Worm (Caenorhabditis elegans): ENCODE results near the gene nsph-3.1.

DNA sequence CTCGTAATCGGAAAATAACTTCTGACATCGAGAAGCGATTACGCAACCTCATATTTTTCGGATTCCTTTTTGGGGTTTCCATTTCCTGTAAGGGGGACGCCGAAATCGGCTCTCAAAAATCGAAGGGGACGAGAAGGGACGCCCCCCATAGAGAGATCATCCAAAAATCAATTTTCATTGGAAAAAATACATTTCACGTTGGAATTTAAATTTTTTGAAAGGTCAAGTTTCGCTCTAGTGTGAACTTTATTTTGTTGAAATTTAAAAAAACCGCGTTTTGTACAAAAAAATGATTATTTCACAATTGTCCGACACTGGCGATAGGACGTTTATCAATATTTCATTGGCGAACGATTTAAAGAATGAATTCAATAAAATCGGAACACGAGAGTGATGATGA lies 2.4 kb downstream of the nsph-3.1 start, which contains the start of gene Y69E1A.3:
- TF ChIP-seq hmbx-1 (tag; optimal IDR thresholded peaks at IDR 0.05), result no peak
- no peak for TF ChIP-seq ama-1 (optimal IDR thresholded peaks at IDR 0.05)
- TF ChIP-seq ceh-13 (GFP tag; optimal IDR thresholded peaks at IDR 0.05), result no peak
- TF ChIP-seq flt-1 (GFP tag; IDR thresholded peaks at IDR 0.05), result no peak
- TF ChIP-seq hmg-4 (GFP tag; optimal IDR thresholded peaks at IDR 0.05), result no peak
- TF ChIP-seq tra-4 (tag; optimal IDR thresholded peaks at IDR 0.05), result no peak
- no peak for TF ChIP-seq B0310.2 (tag; optimal IDR thresholded peaks at IDR 0.05)
- no peak for TF ChIP-seq pes-1 (GFP tag; IDR thresholded peaks at IDR 0.05)
- TF ChIP-seq ets-7 (tag; optimal IDR thresholded peaks at IDR 0.05), result no peak
- TF ChIP-seq tbx-37 (GFP tag; conservative IDR thresholded peaks at IDR 0.05), result no peak

All from whole organism, early embryonic.